Fruit fly (Drosophila melanogaster) whole organism, prepupa: ENCODE results near the gene CG11498.

ENCODE experiments used
- CG10669 ChIP-seq: fragments of 200-800 bp; sonication (Bioruptor generic); optimal IDR thresholded peaks from 3 replicates; lab custom pipeline; 2018; ENCODE audit warnings: missing biosample characterization, mild to moderate bottlenecking, missing genetic modification characterization, moderate library complexity
- CG34406 ChIP-seq: fragments of 200-800 bp; sonication (Bioruptor generic); optimal IDR thresholded peaks from 3 replicates; lab custom pipeline; 2016; ENCODE audit warnings: missing biosample characterization, missing genetic modification characterization
- CG6276 ChIP-seq: fragments of 200-800 bp; sonication (Bioruptor generic); optimal IDR thresholded peaks from 2 replicates; lab custom pipeline; 2017; ENCODE audit warnings: missing biosample characterization, mild to moderate bottlenecking, missing genetic modification characterization
- CG7368 ChIP-seq: fragments of 200-800 bp; sonication (Bioruptor generic); optimal IDR thresholded peaks from 3 replicates; lab custom pipeline; 2016; ENCODE audit warnings: missing biosample characterization, missing genetic modification characterization
- net ChIP-seq: fragments of 200-800 bp; sonication (Bioruptor generic); optimal IDR thresholded peaks from 3 replicates; lab custom pipeline; 2016; ENCODE audit warnings: missing biosample characterization, missing genetic modification characterization
- salr ChIP-seq, 2 experiments: fragments of 200-800 bp; sonication (Bioruptor generic); optimal IDR thresholded peaks; 3 replicates each; lab custom pipeline; 2016 to 2018; ENCODE audit warnings: missing biosample characterization in 2 of 2, missing genetic modification characterization in 2 of 2, mild to moderate bottlenecking in 1 of 2
- spab ChIP-seq: fragments of 200-800 bp; sonication (Bioruptor generic); optimal IDR thresholded peaks from 2 replicates; lab custom pipeline; 2017; ENCODE audit warnings: missing biosample characterization, mild to moderate bottlenecking, missing genetic modification characterization, missing genetic modification reagents

dm6 chr3R:30114286-30114803 lies 45.9 kb downstream of the CG11498 start:
- TF ChIP-seq CG6276 (GFP tag; lab: Kevin White, UChicago) = no peak
- TF ChIP-seq net (GFP tag; lab: Kevin White, UChicago) = no peak
- no peak for TF ChIP-seq CG10669
- TF ChIP-seq CG34406 (GFP tag; lab: Kevin White, UChicago) = no peak
- no peak for TF ChIP-seq spab (GFP tag; lab: Kevin White, UChicago)
- no peak for TF ChIP-seq salr (GFP tag; optimal IDR thresholded peaks at IDR 0.05; lab: Kevin White, UChicago)
- no peak for TF ChIP-seq CG7368 (GFP tag; lab: Kevin White, UChicago)
